Worm (Caenorhabditis elegans): Measurements from ENCODE around the gene nhr-167.

DNA sequence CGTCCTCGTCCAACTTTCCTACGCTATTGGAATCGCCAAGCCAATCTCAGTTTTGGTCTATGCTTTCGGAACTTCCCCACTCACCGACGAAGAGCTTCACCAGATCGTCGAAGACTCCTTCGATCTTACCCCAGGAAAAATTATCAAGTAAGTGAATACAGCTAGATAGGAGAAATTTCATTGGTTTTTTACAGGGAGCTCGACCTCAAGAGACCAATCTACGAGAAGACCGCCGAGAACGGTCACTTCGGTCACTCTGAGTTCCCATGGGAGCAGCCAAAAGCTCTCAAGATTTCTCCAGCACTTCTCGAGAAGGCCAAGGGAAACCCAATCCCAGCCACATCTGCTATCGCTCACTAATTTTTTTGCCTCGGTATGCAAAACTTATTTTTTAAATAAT lies 14.9 kb downstream of the nhr-167 start:
- no peak for TF ChIP-seq pes-1 (GFP tag; IDR thresholded peaks at IDR 0.05)
- TF ChIP-seq F13C5.2 (tag; optimal IDR thresholded peaks at IDR 0.05), result no peak
- no peak for TF ChIP-seq flt-1 (GFP tag; IDR thresholded peaks at IDR 0.05)
- no peak for TF ChIP-seq ceh-13 (GFP tag; optimal IDR thresholded peaks at IDR 0.05)
- no peak for TF ChIP-seq B0310.2 (tag; optimal IDR thresholded peaks at IDR 0.05)
- TF ChIP-seq tbx-37 (GFP tag; conservative IDR thresholded peaks at IDR 0.05), result no peak
- TF ChIP-seq sea-1 (GFP tag; conservative IDR thresholded peaks at IDR 0.05), result no peak
- TF ChIP-seq hnd-1 (tag; optimal IDR thresholded peaks at IDR 0.05), result no peak
- TF ChIP-seq ama-1 (optimal IDR thresholded peaks at IDR 0.05), result no peak

All from whole organism, early embryonic.